Worm (Caenorhabditis elegans) whole organism, early embryonic: ENCODE measurements around the gene Y57G11C.23.
"Not testable (repeated sequence)": the region's sequence is repeated elsewhere in the genome, so short reads cannot be mapped to it uniquely, and the experiment has no call there.

Experiments
- B0310.2 ChIP-seq: sonication (generic microtip); optimal IDR thresholded peaks from 2 replicates; lab custom pipeline; 2016; ENCODE audit warnings: mild to moderate bottlenecking, missing genetic modification characterization, missing compliant biosample characterization
- F13C5.2 ChIP-seq: sonication (generic microtip); optimal IDR thresholded peaks from 2 replicates; lab custom pipeline; 2017; ENCODE audit warnings: mild to moderate bottlenecking, missing genetic modification characterization, inconsistent platforms, missing compliant biosample characterization
- aly-1 ChIP-seq: sonication (generic microtip); optimal IDR thresholded peaks from 2 replicates; lab custom pipeline; 2016; ENCODE audit warnings: missing genetic modification characterization, missing compliant biosample characterization
- ama-1 ChIP-seq: fragments of 150-350 bp; optimal IDR thresholded peaks from 2 replicates; lab custom pipeline; 2014
- ceh-13 ChIP-seq: fragments of 200-800 bp; sonication (Bioruptor generic); optimal IDR thresholded peaks from 2 replicates; lab custom pipeline; 2018; ENCODE audit warnings: mild to moderate bottlenecking, missing genetic modification characterization, missing compliant biosample characterization
- ceh-36 ChIP-seq: sonication (generic microtip); optimal IDR thresholded peaks from 2 replicates; lab custom pipeline; 2016; ENCODE audit warnings: missing genetic modification characterization, inconsistent platforms, missing compliant biosample characterization
- ets-7 ChIP-seq: sonication (generic microtip); optimal IDR thresholded peaks from 2 replicates; lab custom pipeline; 2016; ENCODE audit warnings: missing genotype, missing genetic modification characterization, missing compliant biosample characterization
- flt-1 ChIP-seq: fragments of 200-800 bp; sonication (Bioruptor generic); IDR thresholded peaks from 2 replicates; pipeline ENCODE4 v1.3.6; 2022; ENCODE audit warnings: missing genetic modification characterization, missing compliant biosample characterization
- hmbx-1 ChIP-seq: sonication (generic microtip); optimal IDR thresholded peaks from 2 replicates; lab custom pipeline; 2016; ENCODE audit warnings: mild to moderate bottlenecking, missing genetic modification characterization, missing compliant biosample characterization
- hmg-4 ChIP-seq: fragments of 200-800 bp; sonication (Bioruptor generic); optimal IDR thresholded peaks from 2 replicates; lab custom pipeline; 2018; ENCODE audit warnings: mild to moderate bottlenecking, missing genetic modification characterization, missing compliant biosample characterization
- hnd-1 ChIP-seq: sonication (generic microtip); optimal IDR thresholded peaks from 2 replicates; lab custom pipeline; 2016; ENCODE audit warnings: missing genetic modification characterization, missing compliant biosample characterization
- pes-1 ChIP-seq: fragments of 200-800 bp; sonication (Bioruptor generic); IDR thresholded peaks from 2 replicates; pipeline ENCODE4 v1.3.6; 2022; ENCODE audit warnings: missing genetic modification reagents, missing genetic modification characterization, missing compliant biosample characterization
- scrt-1 ChIP-seq: fragments of 200-800 bp; sonication (Bioruptor generic); IDR thresholded peaks from 2 replicates; pipeline ENCODE4 v1.3.6; 2022; ENCODE audit warnings: missing genetic modification characterization, missing compliant biosample characterization
- sea-1 ChIP-seq: fragments of 200-800 bp; sonication (Bioruptor generic); conservative IDR thresholded peaks from 2 replicates; pipeline ENCODE4 v1.3.6; 2022; ENCODE audit warnings: missing genetic modification characterization, missing compliant biosample characterization
- tbx-11 ChIP-seq: fragments of 200-800 bp; sonication (Bioruptor generic); IDR thresholded peaks from 2 replicates; pipeline ENCODE4 v1.3.6; 2022; ENCODE audit warnings: missing genetic modification characterization, missing compliant biosample characterization
- tbx-37 ChIP-seq: fragments of 200-800 bp; sonication (Bioruptor generic); conservative IDR thresholded peaks from 2 replicates; pipeline ENCODE4 v1.3.6; 2022; ENCODE audit warnings: missing genetic modification reagents, missing genetic modification characterization, missing compliant biosample characterization
- tra-4 ChIP-seq: sonication (generic microtip); optimal IDR thresholded peaks from 2 replicates; lab custom pipeline; 2017; ENCODE audit warnings: missing genetic modification characterization, missing compliant biosample characterization

Y57G11C.23 gene

ce11 chrIV:14864529-14864928, 2.9 kb upstream of the Y57G11C.23 start:
- no peak for TF ChIP-seq tbx-11 (GFP tag; lab: Robert Waterston, UW)
- no peak for TF ChIP-seq ama-1
- TF ChIP-seq ceh-13 (GFP tag; lab: Kevin White, UChicago) = no peak
- TF ChIP-seq ceh-36 (tag; lab: Kevin White, UChicago) = no peak
- TF ChIP-seq ets-7 (tag; lab: Kevin White, UChicago) = no peak
- TF ChIP-seq flt-1 = no peak
- TF ChIP-seq hmg-4 (GFP tag; lab: Kevin White, UChicago) = no peak
- TF ChIP-seq scrt-1 (GFP tag; lab: Robert Waterston, UW) = no peak

ce11 chrIV:14863772-14864171, 2.2 kb upstream of the Y57G11C.23 start:
- TF ChIP-seq scrt-1 (GFP tag; lab: Robert Waterston, UW) (no peak), hmbx-1 (tag; lab: Kevin White, UChicago) (no peak), ama-1 (no peak), ceh-36 (tag; lab: Kevin White, UChicago) (no peak), ets-7 (tag; lab: Kevin White, UChicago) (no peak), B0310.2 (tag; lab: Kevin White, UChicago) (no peak), tbx-11 (GFP tag; lab: Robert Waterston, UW) (no peak), tra-4 (tag; lab: Kevin White, UChicago) (no peak), flt-1 (no peak), ceh-13 (GFP tag; lab: Kevin White, UChicago) (no peak), pes-1 (GFP tag; lab: Robert Waterston, UW) (no peak), F13C5.2 (tag; lab: Kevin White, UChicago) (no peak), hmg-4 (GFP tag; lab: Kevin White, UChicago) (no peak), sea-1 (no peak), hnd-1 (tag; lab: Kevin White, UChicago) (no peak), aly-1 (tag; lab: Kevin White, UChicago) (no peak)

- TF ChIP-seq F13C5.2 (tag; lab: Kevin White, UChicago) = no peak
- no peak for TF ChIP-seq ceh-36 (tag; lab: Kevin White, UChicago)
- no peak for TF ChIP-seq flt-1
- no peak for TF ChIP-seq ceh-13 (GFP tag; lab: Kevin White, UChicago)
Measured at ce11 chrIV:14862147-14862546, 556 bp upstream of the Y57G11C.23 start, which contains the start of gene Y57G11C.38. Gene Y57G11C.38, plus strand, starts transcription at chrIV:14862447.

- no peak for TF ChIP-seq aly-1 (tag; lab: Kevin White, UChicago)
Measured at ce11 chrIV:14853703-14854102, 7.9 kb downstream of the Y57G11C.23 start, which contains the start of gene Y57G11C.52. Gene Y57G11C.52, plus strand, starts transcription at chrIV:14854003.

ce11 chrIV:14843062-14843461, 18.5 kb downstream of the Y57G11C.23 start, which contains the start of gene Y57G11C.20:
Gene Y57G11C.20, plus strand, starts transcription at chrIV:14843362.
- not testable (repeated sequence) for TF ChIP-seq ceh-36 (tag; lab: Kevin White, UChicago); tbx-37 (GFP tag; lab: Robert Waterston, UW); sea-1

- TF ChIP-seq flt-1 (peak; percentile 80), tbx-11 (GFP tag; lab: Robert Waterston, UW) (peak; percentile 88), ceh-13 (GFP tag; lab: Kevin White, UChicago) (peak; percentile 56), scrt-1 (GFP tag; lab: Robert Waterston, UW) (no peak; the same call in 1 of the 2 replicates), ceh-36 (tag; lab: Kevin White, UChicago) (peak; percentile 62), aly-1 (tag; lab: Kevin White, UChicago) (peak; percentile 69), tbx-37 (GFP tag; lab: Robert Waterston, UW) (peak; percentile 73), hnd-1 (tag; lab: Kevin White, UChicago) (peak; percentile 64), ama-1 (no peak), tra-4 (tag; lab: Kevin White, UChicago) (peak; percentile 23), hmg-4 (GFP tag; lab: Kevin White, UChicago) (no peak), F13C5.2 (tag; lab: Kevin White, UChicago) (peak; percentile 71), pes-1 (GFP tag; lab: Robert Waterston, UW) (peak; percentile 86), ets-7 (tag; lab: Kevin White, UChicago) (peak; percentile 42), B0310.2 (tag; lab: Kevin White, UChicago) (peak; percentile 30), hmbx-1 (tag; lab: Kevin White, UChicago) (peak; percentile 25), sea-1 (no peak; the same call in 1 of the 2 replicates)
Measured at ce11 chrIV:14838095-14838494, 23.5 kb downstream of the Y57G11C.23 start.

- TF ChIP-seq B0310.2 (tag; lab: Kevin White, UChicago) (no peak), hmbx-1 (tag; lab: Kevin White, UChicago) (no peak), pes-1 (GFP tag; lab: Robert Waterston, UW) (no peak), F13C5.2 (tag; lab: Kevin White, UChicago) (no peak), hnd-1 (tag; lab: Kevin White, UChicago) (no peak), ets-7 (tag; lab: Kevin White, UChicago) (no peak), hmg-4 (GFP tag; lab: Kevin White, UChicago) (no peak), ceh-13 (GFP tag; lab: Kevin White, UChicago) (no peak), flt-1 (no peak), tbx-37 (GFP tag; lab: Robert Waterston, UW) (no peak)
Measured at ce11 chrIV:14836885-14837284, 24.7 kb downstream of the Y57G11C.23 start, which contains the start of gene Y57G11C.22. Gene Y57G11C.22, plus strand, starts transcription at chrIV:14837211.

- TF ChIP-seq ama-1 = no peak
- no peak for TF ChIP-seq sea-1
- no peak for TF ChIP-seq hmbx-1 (tag; lab: Kevin White, UChicago)
- no peak for TF ChIP-seq scrt-1 (GFP tag; lab: Robert Waterston, UW)
Measured at ce11 chrIV:14833537-14833936, 28.1 kb downstream of the Y57G11C.23 start.
